Fruit fly (Drosophila melanogaster) whole organism, embryonic: Measurements from ENCODE around the gene VhaM9.7-c.

Experiments
- Awh ChIP-seq: fragments of 200-800 bp; sonication (Bioruptor generic); IDR thresholded peaks from 2 replicates; pipeline ENCODE4, ENCODE4 v1.3.6; 2022; ENCODE audit warnings: missing biosample characterization, missing genetic modification characterization
- C15 ChIP-seq: fragments of 200-800 bp; sonication (Bioruptor generic); IDR thresholded peaks from 3 replicates; pipeline ENCODE4 v1.3.6; 2022; ENCODE audit warnings: missing biosample characterization, missing genetic modification characterization
- CG12155 ChIP-seq: fragments of 200-800 bp; sonication (Bioruptor generic); optimal IDR thresholded peaks from 3 replicates; lab custom pipeline; 2016; ENCODE audit warnings: missing biosample characterization, missing genetic modification characterization
- CG12219 ChIP-seq: fragments of 200-800 bp; sonication (Bioruptor generic); optimal IDR thresholded peaks from 3 replicates; lab custom pipeline; 2018; ENCODE audit warnings: missing biosample characterization, mild to moderate bottlenecking, missing genetic modification characterization
- CG12942 ChIP-seq: fragments of 200-800 bp; sonication (Bioruptor generic); optimal IDR thresholded peaks from 3 replicates; lab custom pipeline; 2016; ENCODE audit warnings: missing biosample characterization, missing genetic modification characterization
- CG15011 ChIP-seq: fragments of 200-800 bp; sonication (Bioruptor generic); optimal IDR thresholded peaks from 3 replicates; lab custom pipeline; 2018; ENCODE audit warnings: missing biosample characterization, mild to moderate bottlenecking, missing genetic modification characterization
- CG15514 ChIP-seq: fragments of 200-800 bp; sonication (Bioruptor generic); optimal IDR thresholded peaks from 3 replicates; lab custom pipeline; 2017; ENCODE audit warnings: missing biosample characterization, missing genetic modification characterization, mild to moderate bottlenecking, moderate library complexity, missing genetic modification reagents
- CG1602 ChIP-seq: fragments of 200-800 bp; sonication (Bioruptor generic); optimal IDR thresholded peaks from 3 replicates; lab custom pipeline; 2016; ENCODE audit warnings: missing biosample characterization, missing genetic modification characterization
- CG16813 ChIP-seq: fragments of 200-800 bp; sonication (Bioruptor generic); IDR thresholded peaks from 3 replicates; pipeline ENCODE4 v1.3.6; 2022; ENCODE audit warnings: missing biosample characterization, missing genetic modification characterization; ENCODE audit not compliant: partially characterized antibody
- CG17802 ChIP-seq: fragments of 200-800 bp; sonication (Bioruptor generic); optimal IDR thresholded peaks from 2 replicates; lab custom pipeline; 2018; ENCODE audit warnings: missing biosample characterization, mild to moderate bottlenecking, missing genetic modification characterization, moderate library complexity
- CG18619 ChIP-seq: fragments of 200-800 bp; sonication (Bioruptor generic); optimal IDR thresholded peaks from 3 replicates; lab custom pipeline; 2017; ENCODE audit warnings: missing biosample characterization, mild to moderate bottlenecking, missing genetic modification characterization
- CG3407 ChIP-seq: fragments of 200-800 bp; sonication (Bioruptor generic); optimal IDR thresholded peaks from 2 replicates; lab custom pipeline; 2018; ENCODE audit warnings: missing biosample characterization, mild to moderate bottlenecking, missing genetic modification characterization
- CG4404 ChIP-seq: fragments of 200-800 bp; sonication (Bioruptor generic); IDR thresholded peaks from 2 replicates; pipeline ENCODE4 v1.3.6; 2022; ENCODE audit warnings: missing biosample characterization, missing genetic modification characterization
- CG6254 ChIP-seq: fragments of 200-800 bp; sonication (Bioruptor generic); optimal IDR thresholded peaks from 3 replicates; lab custom pipeline; 2017; ENCODE audit warnings: mild to moderate bottlenecking, missing biosample characterization, missing genetic modification reagents, missing genetic modification characterization
- CG9876 ChIP-seq: fragments of 200-800 bp; sonication (Bioruptor generic); optimal IDR thresholded peaks from 2 replicates; lab custom pipeline; 2016; ENCODE audit warnings: missing biosample characterization, missing genetic modification characterization
- Camta ChIP-seq: fragments of 200-800 bp; sonication (Bioruptor generic); optimal IDR thresholded peaks from 2 replicates; lab custom pipeline; 2016; ENCODE audit warnings: missing biosample characterization, missing genetic modification characterization
- CoRest ChIP-seq: fragments of 200-800 bp; sonication (Bioruptor generic); optimal IDR thresholded peaks from 3 replicates; lab custom pipeline; 2018; ENCODE audit warnings: missing biosample characterization, mild to moderate bottlenecking, missing genetic modification characterization, moderate library complexity
- Doc3 ChIP-seq: fragments of 200-800 bp; sonication (Bioruptor generic); IDR thresholded peaks from 3 replicates; pipeline ENCODE4 v1.3.6; 2022; ENCODE audit warnings: missing biosample characterization, missing genetic modification characterization; ENCODE audit not compliant: partially characterized antibody
- E2f2 ChIP-seq: fragments of 200-800 bp; sonication (Bioruptor generic); IDR thresholded peaks from 2 replicates; pipeline ENCODE4 v1.3.6; 2022; ENCODE audit warnings: missing biosample characterization, missing genetic modification characterization
- Gug ChIP-seq: fragments of 200-800 bp; sonication (Bioruptor generic); IDR thresholded peaks from 4 replicates; pipeline ENCODE4 v1.3.6; 2022; ENCODE audit warnings: missing biosample characterization, missing genetic modification characterization
- HLHmδ ChIP-seq: fragments of 200-800 bp; sonication (Bioruptor generic); optimal IDR thresholded peaks from 2 replicates; lab custom pipeline; 2018; ENCODE audit warnings: missing biosample characterization, mild to moderate bottlenecking, missing genetic modification characterization, moderate library complexity
- HmgZ ChIP-seq: fragments of 200-800 bp; sonication (Bioruptor generic); optimal IDR thresholded peaks from 2 replicates; lab custom pipeline; 2018; ENCODE audit warnings: missing biosample characterization, mild to moderate bottlenecking, missing genetic modification characterization
- Hr39 ChIP-seq: fragments of >200 bp; optimal IDR thresholded peaks from 2 replicates; lab custom pipeline; 2017
- Hr78 ChIP-seq, 2 experiments: fragments of 200-800 bp in 1 of 2; fragments of >200 bp in 1 of 2; sonication (Bioruptor generic) in 1 of 2; optimal IDR thresholded peaks; 2 replicates each; lab custom pipeline; 2017 to 2019; ENCODE audit warnings: missing biosample characterization in 2 of 2, missing genetic modification characterization in 2 of 2, mild to moderate bottlenecking in 1 of 2, moderate library complexity in 1 of 2
- Mes4 ChIP-seq: fragments of 200-800 bp; sonication (Bioruptor generic); optimal IDR thresholded peaks from 2 replicates; lab custom pipeline; 2016; ENCODE audit warnings: missing biosample characterization, missing genetic modification characterization
- Mrtf ChIP-seq: fragments of 200-800 bp; sonication (Bioruptor generic); IDR thresholded peaks from 3 replicates; pipeline ENCODE4 v1.3.6; 2022; ENCODE audit warnings: missing biosample characterization, missing genetic modification characterization
- Optix ChIP-seq: fragments of 200-800 bp; sonication (Bioruptor generic); IDR thresholded peaks from 3 replicates; pipeline ENCODE4 v1.3.6; 2022; ENCODE audit warnings: missing biosample characterization, missing genetic modification characterization
- Spps ChIP-seq: fragments of 200-800 bp; sonication (Bioruptor generic); optimal IDR thresholded peaks from 2 replicates; lab custom pipeline; 2018; ENCODE audit warnings: missing biosample characterization, mild to moderate bottlenecking, missing genetic modification characterization
- Taf1 ChIP-seq: fragments of 200-800 bp; sonication (Bioruptor generic); IDR thresholded peaks from 2 replicates; pipeline ENCODE4 v1.3.6; 2022; ENCODE audit warnings: missing biosample characterization, missing genetic modification characterization
- ase ChIP-seq: fragments of 200-800 bp; sonication (Bioruptor generic); IDR thresholded peaks from 3 replicates; pipeline ENCODE4 v1.3.6; 2022; ENCODE audit warnings: missing biosample characterization, missing genetic modification characterization
- cg ChIP-seq: fragments of 200-800 bp; sonication (Bioruptor generic); optimal IDR thresholded peaks from 3 replicates; lab custom pipeline; 2019; ENCODE audit warnings: missing biosample characterization, mild to moderate bottlenecking, missing genetic modification characterization, moderate library complexity
- chif ChIP-seq, 2 experiments: fragments of 200-800 bp; sonication (Bioruptor generic); optimal IDR thresholded peaks; 3 replicates each; lab custom pipeline; 2016; ENCODE audit warnings: missing biosample characterization in 2 of 2, missing genetic modification characterization in 2 of 2
- da ChIP-seq: fragments of 200-800 bp; sonication (Bioruptor generic); optimal IDR thresholded peaks from 2 replicates; lab custom pipeline; 2016; ENCODE audit warnings: missing biosample characterization, missing genetic modification characterization
- dati ChIP-seq: fragments of 200-800 bp; sonication (Bioruptor generic); IDR thresholded peaks from 2 replicates; pipeline ENCODE4 v1.3.6; 2022; ENCODE audit warnings: missing biosample characterization, missing genetic modification characterization
- dm ChIP-seq: fragments of 200-800 bp; sonication (Bioruptor generic); optimal IDR thresholded peaks from 3 replicates; lab custom pipeline; 2016; ENCODE audit warnings: missing biosample characterization, missing genetic modification characterization
- dpn ChIP-seq, 2 experiments: fragments of 200-800 bp; sonication (Bioruptor generic); optimal IDR thresholded peaks; 3 replicates each; lab custom pipeline; 2016; ENCODE audit warnings: missing biosample characterization in 2 of 2, missing genetic modification characterization in 2 of 2
- en ChIP-seq: fragments of 200-800 bp; sonication (Bioruptor generic); optimal IDR thresholded peaks from 2 replicates; lab custom pipeline; 2016; ENCODE audit warnings: missing biosample characterization, missing genetic modification characterization
- ewg ChIP-seq: fragments of 200-800 bp; sonication (Bioruptor generic); optimal IDR thresholded peaks from 3 replicates; lab custom pipeline; 2017; ENCODE audit warnings: mild to moderate bottlenecking, missing biosample characterization, missing genetic modification reagents, missing genetic modification characterization
- fd102C ChIP-seq: fragments of 200-800 bp; sonication (Bioruptor generic); optimal IDR thresholded peaks from 2 replicates; lab custom pipeline; 2018; ENCODE audit warnings: missing biosample characterization, mild to moderate bottlenecking, missing genetic modification characterization, moderate library complexity
- gfzf ChIP-seq: fragments of 200-800 bp; sonication (Bioruptor generic); optimal IDR thresholded peaks from 2 replicates; lab custom pipeline; 2016; ENCODE audit warnings: missing biosample characterization, mild to moderate bottlenecking, missing genetic modification characterization, moderate library complexity
- grau ChIP-seq: fragments of 200-800 bp; optimal IDR thresholded peaks from 3 replicates; lab custom pipeline; 2019; ENCODE audit warnings: missing biosample characterization, mild to moderate bottlenecking, missing genetic modification characterization, moderate library complexity
- klu ChIP-seq: fragments of 200-800 bp; sonication (Bioruptor generic); IDR thresholded peaks from 2 replicates; pipeline ENCODE4 v1.3.6; 2022; ENCODE audit warnings: missing biosample characterization, missing genetic modification characterization
- odd ChIP-seq: fragments of 200-800 bp; sonication (Bioruptor generic); optimal IDR thresholded peaks from 2 replicates; lab custom pipeline; 2017; ENCODE audit warnings: missing biosample characterization, mild to moderate bottlenecking, missing genetic modification characterization
- onecut ChIP-seq: fragments of 200-800 bp; sonication (Bioruptor generic); IDR thresholded peaks from 2 replicates; pipeline ENCODE4 v1.3.6; 2022; ENCODE audit warnings: missing biosample characterization, missing genetic modification characterization
- pnt ChIP-seq: fragments of 200-800 bp; sonication (Bioruptor generic); optimal IDR thresholded peaks from 3 replicates; lab custom pipeline; 2016; ENCODE audit warnings: missing biosample characterization, missing genetic modification characterization
- pzg ChIP-seq: fragments of 200-800 bp; sonication (Bioruptor generic); optimal IDR thresholded peaks from 3 replicates; lab custom pipeline; 2018; ENCODE audit warnings: missing biosample characterization, mild to moderate bottlenecking, missing genetic modification characterization, moderate library complexity
- rib ChIP-seq: fragments of 200-800 bp; sonication (Bioruptor generic); IDR thresholded peaks from 2 replicates; pipeline ENCODE4 v1.3.6; 2022; ENCODE audit warnings: missing biosample characterization, missing genetic modification characterization
- unc-4 ChIP-seq: fragments of 200-800 bp; sonication (Bioruptor generic); IDR thresholded peaks from 2 replicates; pipeline ENCODE4 v1.3.6; 2022; ENCODE audit warnings: missing biosample characterization, missing genetic modification characterization; ENCODE audit not compliant: partially characterized antibody
- usp ChIP-seq: fragments of >200 bp; optimal IDR thresholded peaks from 2 replicates; lab custom pipeline; 2017; ENCODE audit warnings: missing biosample characterization, missing genetic modification characterization
- wek ChIP-seq: fragments of 200-800 bp; sonication (Bioruptor generic); optimal IDR thresholded peaks from 3 replicates; lab custom pipeline; 2018; ENCODE audit warnings: missing biosample characterization, mild to moderate bottlenecking, missing genetic modification characterization, moderate library complexity

VhaM9.7-c gene

dm6 chr3L:4230357-4230901 lies 43.8 kb upstream of the VhaM9.7-c start (continued):
- TF ChIP-seq pnt, result peak; percentile 96
- TF ChIP-seq CG16813 (GFP tag; lab: Robert Waterston, UW), result no peak
- TF ChIP-seq ase (GFP tag; lab: Robert Waterston, UW), result peak; percentile 88; the same call in 2 of the 3 replicates
- peak; percentile 4 for TF ChIP-seq gfzf (GFP tag; lab: Kevin White, UChicago)
- peak; percentile 85 for TF ChIP-seq dm (GFP tag; lab: Kevin White, UChicago)
- TF ChIP-seq CG12219 (GFP tag; lab: Kevin White, UChicago), result peak; percentile 91
- TF ChIP-seq E2f2 (GFP tag; lab: Robert Waterston, UW), result peak; percentile 67; the same call in 1 of the 2 replicates
- TF ChIP-seq CG3407 (GFP tag; lab: Kevin White, UChicago), result peak; percentile 90
- peak; percentile 91 to 93 for TF ChIP-seq dpn (GFP tag; optimal IDR thresholded peaks at IDR 0.05; lab: Kevin White, UChicago)
- peak; percentile 76; the same call in 1 of the 2 replicates for TF ChIP-seq Awh (GFP tag; lab: Robert Waterston, UW)
- peak; percentile 81 for TF ChIP-seq Gug (GFP tag; lab: Robert Waterston, UW)
- TF ChIP-seq CoRest (tag; lab: Kevin White, UChicago), result peak; percentile 95
- TF ChIP-seq Doc3, result no peak
- TF ChIP-seq Hr39 (lab: Kevin White, UChicago), result no peak
- TF ChIP-seq C15 (GFP tag; lab: Robert Waterston, UW), result no peak
- TF ChIP-seq CG15514 (GFP tag; lab: Kevin White, UChicago), result peak; percentile 29
- peak; percentile 89 for TF ChIP-seq CG18619 (GFP tag; lab: Kevin White, UChicago)
- TF ChIP-seq Camta (GFP tag; lab: Kevin White, UChicago), result peak; percentile 94
- peak; percentile 43 for TF ChIP-seq dati (GFP tag; lab: Robert Waterston, UW)
- peak; percentile 85 for TF ChIP-seq CG12155 (GFP tag; lab: Kevin White, UChicago)
- TF ChIP-seq Hr78 (GFP tag; optimal IDR thresholded peaks at IDR 0.05; lab: Kevin White, UChicago), result peak in 1 of 2 experiments; percentile 88
- TF ChIP-seq fd102C (GFP tag; lab: Kevin White, UChicago), result peak; percentile 97
- peak; percentile 93 to 98 for TF ChIP-seq chif (GFP tag; optimal IDR thresholded peaks at IDR 0.05; lab: Kevin White, UChicago)
- TF ChIP-seq klu (GFP tag; lab: Robert Waterston, UW), result peak; percentile 69
- TF ChIP-seq Optix (GFP tag; lab: Robert Waterston, UW), result peak; percentile 88
- peak; percentile 95 for TF ChIP-seq Mes4 (GFP tag; lab: Kevin White, UChicago)
- TF ChIP-seq CG4404 (GFP tag; lab: Robert Waterston, UW), result peak; percentile 97
- peak; percentile 95 for TF ChIP-seq Spps (tag; lab: Kevin White, UChicago)
- peak; percentile 83 for TF ChIP-seq Mrtf (GFP tag; lab: Robert Waterston, UW)
- peak; percentile 95 for TF ChIP-seq CG6254 (GFP tag; lab: Kevin White, UChicago)
- peak; percentile 89 for TF ChIP-seq en
- TF ChIP-seq rib (GFP tag; lab: Robert Waterston, UW), result no peak
- TF ChIP-seq usp, result no peak
- TF ChIP-seq CG9876, result peak; percentile 77
- peak; percentile 85 for TF ChIP-seq onecut (GFP tag; lab: Robert Waterston, UW)
- TF ChIP-seq cg (GFP tag; lab: Kevin White, UChicago), result peak; percentile 69
- no peak for TF ChIP-seq pzg
- TF ChIP-seq unc-4 (GFP tag; lab: Robert Waterston, UW), result no peak
- TF ChIP-seq grau (tag; lab: Kevin White, UChicago), result peak; percentile 91
- TF ChIP-seq CG15011 (GFP tag; lab: Kevin White, UChicago), result peak; percentile 82
- TF ChIP-seq odd (GFP tag; lab: Kevin White, UChicago), result peak; percentile 91
- peak; percentile 90 for TF ChIP-seq ewg (GFP tag; lab: Kevin White, UChicago)
- peak; percentile 11 for TF ChIP-seq HLHmδ (GFP tag; lab: Kevin White, UChicago)
- peak; percentile 79 for TF ChIP-seq CG17802 (tag; lab: Kevin White, UChicago)
- TF ChIP-seq wek (GFP tag; lab: Kevin White, UChicago), result peak; percentile 78
- peak; percentile 93 for TF ChIP-seq CG1602 (GFP tag; lab: Kevin White, UChicago)
- peak; percentile 76 for TF ChIP-seq da
- TF ChIP-seq CG12942 (GFP tag; lab: Kevin White, UChicago), result peak; percentile 91
- TF ChIP-seq HmgZ, result peak; percentile 84
- TF ChIP-seq Taf1, result no peak
